Worm (Caenorhabditis elegans) whole organism, mixed stage, embryonic: Measurements from ENCODE around the gene srx-26.

Experiments
- M03D4.4 ChIP-seq: sonication (generic microtip); optimal IDR thresholded peaks from 2 replicates; lab custom pipeline; 2017; ENCODE audit warnings: mild to moderate bottlenecking, missing genetic modification characterization, missing compliant biosample characterization
- bed-3 ChIP-seq: fragments of 200-800 bp; sonication (Bioruptor generic); optimal IDR thresholded peaks from 3 replicates; lab custom pipeline; 2018; ENCODE audit warnings: mild to moderate bottlenecking, missing genetic modification characterization, moderate library complexity, missing compliant biosample characterization
- blmp-1 ChIP-seq: fragments of 150-350 bp; optimal IDR thresholded peaks from 2 replicates; lab custom pipeline; 2014; ENCODE audit warnings: missing biosample characterization, missing genetic modification characterization
- ceh-83 ChIP-seq: fragments of 200-800 bp; sonication (Bioruptor generic); optimal IDR thresholded peaks from 2 replicates; lab custom pipeline; 2018; ENCODE audit warnings: mild to moderate bottlenecking, missing genetic modification characterization, missing compliant biosample characterization
- ces-1 ChIP-seq: fragments of 150-350 bp; optimal IDR thresholded peaks from 2 replicates; lab custom pipeline; 2014; ENCODE audit warnings: missing biosample characterization, missing genetic modification reagents, missing genetic modification characterization
- cnd-1 ChIP-seq: fragments of 200-800 bp; sonication (Bioruptor generic); optimal IDR thresholded peaks from 2 replicates; lab custom pipeline; 2018; ENCODE audit warnings: mild to moderate bottlenecking, missing genetic modification characterization, missing compliant biosample characterization
- drap-1 ChIP-seq: fragments of 200-800 bp; sonication (Bioruptor generic); optimal IDR thresholded peaks from 3 replicates; lab custom pipeline; 2018; ENCODE audit warnings: mild to moderate bottlenecking, missing genetic modification characterization, missing compliant biosample characterization
- elt-1 ChIP-seq: sonication (generic microtip); optimal IDR thresholded peaks from 2 replicates; lab custom pipeline; 2017; ENCODE audit warnings: missing genetic modification characterization, mild to moderate bottlenecking, missing compliant biosample characterization, antibody characterized with exemption, moderate library complexity, borderline replicate concordance; ENCODE audit not compliant: insufficient read depth
- elt-3 ChIP-seq: fragments of 150-350 bp; optimal IDR thresholded peaks from 2 replicates; lab custom pipeline; 2014; ENCODE audit warnings: missing biosample characterization, missing genetic modification characterization
- flh-1 ChIP-seq: fragments of 200-800 bp; sonication (Bioruptor generic); optimal IDR thresholded peaks from 2 replicates; lab custom pipeline; 2018; ENCODE audit warnings: mild to moderate bottlenecking, missing genetic modification characterization, moderate library complexity, missing compliant biosample characterization
- ham-2 ChIP-seq: fragments of 200-800 bp; sonication (Bioruptor generic); optimal IDR thresholded peaks from 2 replicates; lab custom pipeline; 2018; ENCODE audit warnings: mild to moderate bottlenecking, missing genetic modification characterization, missing compliant biosample characterization
- hlh-1 ChIP-seq: fragments of 150-350 bp; optimal IDR thresholded peaks from 2 replicates; lab custom pipeline; 2014; ENCODE audit warnings: missing biosample characterization, missing genetic modification reagents, missing genetic modification characterization
- lin-13 ChIP-seq: fragments of 150-350 bp; optimal IDR thresholded peaks from 2 replicates; lab custom pipeline; 2014; ENCODE audit warnings: missing biosample characterization, missing genetic modification characterization
- lin-32 ChIP-seq: fragments of 200-800 bp; sonication (Bioruptor generic); optimal IDR thresholded peaks from 2 replicates; lab custom pipeline; 2018; ENCODE audit warnings: mild to moderate bottlenecking, missing genetic modification characterization, missing compliant biosample characterization
- lsy-2 ChIP-seq: fragments of 150-350 bp; optimal IDR thresholded peaks from 2 replicates; lab custom pipeline; 2014; ENCODE audit warnings: missing biosample characterization, missing genetic modification characterization
- mab-5 ChIP-seq: fragments of 150-350 bp; optimal IDR thresholded peaks from 2 replicates; lab custom pipeline; 2014; ENCODE audit warnings: missing biosample characterization, missing genetic modification characterization
- mep-1 ChIP-seq: fragments of 150-350 bp; optimal IDR thresholded peaks from 2 replicates; lab custom pipeline; 2017; ENCODE audit warnings: missing biosample characterization, missing genetic modification reagents, missing genetic modification characterization, inconsistent platforms
- mls-2 ChIP-seq: sonication (generic microtip); optimal IDR thresholded peaks from 2 replicates; lab custom pipeline; 2016; ENCODE audit warnings: mild to moderate bottlenecking, missing genetic modification characterization, moderate library complexity, missing compliant biosample characterization
- nhr-12 ChIP-seq: fragments of 150-350 bp; optimal IDR thresholded peaks from 2 replicates; lab custom pipeline; 2014; ENCODE audit warnings: missing biosample characterization, missing genetic modification characterization
- nhr-2 ChIP-seq: fragments of 150-350 bp; optimal IDR thresholded peaks from 2 replicates; lab custom pipeline; 2014; ENCODE audit warnings: missing biosample characterization, missing genetic modification characterization
- nhr-237 ChIP-seq: fragments of 150-350 bp; optimal IDR thresholded peaks from 2 replicates; lab custom pipeline; 2014; ENCODE audit warnings: missing biosample characterization, missing genetic modification characterization
- nhr-76 ChIP-seq: sonication (generic microtip); optimal IDR thresholded peaks from 2 replicates; lab custom pipeline; 2017; ENCODE audit warnings: missing biosample characterization, missing genetic modification characterization
- pha-4 ChIP-seq: fragments of 150-350 bp; optimal IDR thresholded peaks from 2 replicates; lab custom pipeline; 2018; ENCODE audit warnings: missing biosample characterization, missing genetic modification reagents, missing genetic modification characterization
- sem-2 ChIP-seq: fragments of 200-800 bp; sonication (Bioruptor generic); optimal IDR thresholded peaks from 2 replicates; lab custom pipeline; 2018; ENCODE audit warnings: mild to moderate bottlenecking, missing genetic modification characterization, missing compliant biosample characterization
- snpc-4 ChIP-seq: fragments of 150-350 bp; optimal IDR thresholded peaks from 2 replicates; lab custom pipeline; 2014; ENCODE audit warnings: missing biosample characterization, missing genetic modification characterization
- sptf-1 ChIP-seq: sonication (generic microtip); optimal IDR thresholded peaks from 2 replicates; lab custom pipeline; 2017; ENCODE audit warnings: mild to moderate bottlenecking, missing genetic modification characterization, moderate library complexity, missing compliant biosample characterization
- tbx-8 ChIP-seq: fragments of 200-800 bp; sonication (Bioruptor generic); optimal IDR thresholded peaks from 2 replicates; lab custom pipeline; 2018; ENCODE audit warnings: mild to moderate bottlenecking, missing genetic modification characterization, moderate library complexity, missing compliant biosample characterization
- unc-120 ChIP-seq: sonication (generic microtip); optimal IDR thresholded peaks from 2 replicates; lab custom pipeline; 2017; ENCODE audit warnings: missing genetic modification characterization, missing compliant biosample characterization; ENCODE audit not compliant: poor library complexity, severe bottlenecking
- unc-39 ChIP-seq: fragments of 150-350 bp; optimal IDR thresholded peaks from 2 replicates; lab custom pipeline; 2014; ENCODE audit warnings: missing biosample characterization, missing genetic modification characterization
- unc-62 ChIP-seq: fragments of 150-350 bp; optimal IDR thresholded peaks from 2 replicates; lab custom pipeline; 2014; ENCODE audit warnings: missing biosample characterization, missing genetic modification reagents, missing genetic modification characterization
- ztf-11 ChIP-seq: fragments of 150-350 bp; optimal IDR thresholded peaks from 2 replicates; lab custom pipeline; 2014; ENCODE audit warnings: missing biosample characterization, missing genetic modification characterization

The srx-26 gene

ce11 chrV:2746404-2746803, 6.5 kb downstream of the srx-26 start:
- TF ChIP-seq ceh-83 (GFP tag; lab: Kevin White, UChicago) (no peak), sptf-1 (no peak), tbx-8 (no peak), lsy-2 (tag; lab: Kevin White, UChicago) (no peak), mls-2 (no peak), unc-39 (no peak), nhr-76 (tag; lab: Kevin White, UChicago) (no peak), mep-1 (no peak), lin-13 (tag; lab: Kevin White, UChicago) (no peak), nhr-12 (tag; lab: Kevin White, UChicago) (no peak), drap-1 (no peak), sem-2 (GFP tag; lab: Kevin White, UChicago) (no peak), nhr-237 (tag; lab: Kevin White, UChicago) (no peak), elt-3 (tag; lab: Kevin White, UChicago) (no peak), ham-2 (GFP tag; lab: Kevin White, UChicago) (no peak), flh-1 (GFP tag; lab: Kevin White, UChicago) (no peak), lin-32 (GFP tag; lab: Kevin White, UChicago) (no peak), unc-62 (GFP tag; lab: Kevin White, UChicago) (no peak)
- TF ChIP-seq, all 35 proteins: peak for 0

ce11 chrV:2742298-2742697, 10.6 kb downstream of the srx-26 start, which contains the start of gene srg-62:
TSS of gene srg-62 (minus strand) at chrV:2742398.
- no peak for TF ChIP-seq bed-3 (GFP tag; lab: Kevin White, UChicago)
- TF ChIP-seq ham-2 (GFP tag; lab: Kevin White, UChicago) = no peak
- TF ChIP-seq lin-13 (tag; lab: Kevin White, UChicago) = no peak
- TF ChIP-seq nhr-12 (tag; lab: Kevin White, UChicago) = no peak
- no peak for TF ChIP-seq mep-1
- TF ChIP-seq lsy-2 (tag; lab: Kevin White, UChicago) = no peak
- TF ChIP-seq ztf-11 = no peak
- no peak for TF ChIP-seq snpc-4 (tag; lab: Kevin White, UChicago)
- no peak for TF ChIP-seq hlh-1 (tag; lab: Kevin White, UChicago)
- TF ChIP-seq unc-39 = no peak
- TF ChIP-seq flh-1 (GFP tag; lab: Kevin White, UChicago) = no peak
- no peak for TF ChIP-seq unc-62 (GFP tag; lab: Kevin White, UChicago)
- TF ChIP-seq sem-2 (GFP tag; lab: Kevin White, UChicago) = no peak
- TF ChIP-seq unc-120 (tag; lab: Kevin White, UChicago) = no peak
- TF ChIP-seq blmp-1 (tag; lab: Kevin White, UChicago) = no peak
- TF ChIP-seq lin-32 (GFP tag; lab: Kevin White, UChicago) = no peak

ce11 chrV:2740228-2740627, 12.7 kb downstream of the srx-26 start, which contains the start of gene srg-61:
TSS of gene srg-61 (minus strand) at chrV:2740328.
- TF ChIP-seq pha-4 (tag; lab: Kevin White, UChicago) = no peak
- TF ChIP-seq drap-1 = no peak
- TF ChIP-seq ztf-11 = no peak
- no peak for TF ChIP-seq snpc-4 (tag; lab: Kevin White, UChicago)
- TF ChIP-seq lin-32 (GFP tag; lab: Kevin White, UChicago) = no peak
- TF ChIP-seq elt-1 (tag; lab: Kevin White, UChicago) = no peak
- TF ChIP-seq nhr-237 (tag; lab: Kevin White, UChicago) = no peak
- TF ChIP-seq mab-5 (tag; lab: Kevin White, UChicago) = no peak
- TF ChIP-seq ces-1 (GFP tag; lab: Kevin White, UChicago) = no peak
- TF ChIP-seq nhr-2 (tag; lab: Kevin White, UChicago) = no peak
- no peak for TF ChIP-seq nhr-12 (tag; lab: Kevin White, UChicago)
- TF ChIP-seq lsy-2 (tag; lab: Kevin White, UChicago) = no peak
- no peak for TF ChIP-seq blmp-1 (tag; lab: Kevin White, UChicago)
- TF ChIP-seq M03D4.4 (tag; lab: Kevin White, UChicago) = no peak
- TF ChIP-seq hlh-1 (tag; lab: Kevin White, UChicago) = no peak
- no peak for TF ChIP-seq sptf-1
- no peak for TF ChIP-seq mep-1
- no peak for TF ChIP-seq mls-2
- no peak for TF ChIP-seq unc-62 (GFP tag; lab: Kevin White, UChicago)
- no peak for TF ChIP-seq cnd-1 (tag; lab: Kevin White, UChicago)

- TF ChIP-seq blmp-1 (tag; lab: Kevin White, UChicago) = no peak
- no peak for TF ChIP-seq mab-5 (tag; lab: Kevin White, UChicago)
- no peak for TF ChIP-seq ztf-11
- TF ChIP-seq sem-2 (GFP tag; lab: Kevin White, UChicago) = no peak
- no peak for TF ChIP-seq nhr-237 (tag; lab: Kevin White, UChicago)
- no peak for TF ChIP-seq sptf-1
- no peak for TF ChIP-seq tbx-8
- no peak for TF ChIP-seq snpc-4 (tag; lab: Kevin White, UChicago)
Measured at ce11 chrV:2739607-2740006, 13.3 kb downstream of the srx-26 start.
